Fruit fly (Drosophila melanogaster) whole organism, embryonic: ENCODE measurements around the gene CG4459.
A peak's percentile ranks its signal among the peaks of the same experiment; 100 is the strongest.

ENCODE experiments used
- B-H2 ChIP-seq: fragments of 200-800 bp; sonication (Bioruptor generic); optimal IDR thresholded peaks from 2 replicates; lab custom pipeline; 2018; ENCODE audit warnings: missing biosample characterization, mild to moderate bottlenecking, missing genetic modification characterization
- Bdp1 ChIP-seq: fragments of 200-800 bp; sonication (Bioruptor generic); optimal IDR thresholded peaks from 3 replicates; lab custom pipeline; 2016; ENCODE audit warnings: missing biosample characterization, missing genetic modification characterization
- CG10267 ChIP-seq: fragments of 200-800 bp; sonication (Bioruptor generic); optimal IDR thresholded peaks from 2 replicates; lab custom pipeline; 2018; ENCODE audit warnings: missing biosample characterization, mild to moderate bottlenecking, missing genetic modification characterization, moderate library complexity
- CG11723 ChIP-seq: fragments of 200-800 bp; sonication (Bioruptor generic); optimal IDR thresholded peaks from 2 replicates; lab custom pipeline; 2017; ENCODE audit warnings: missing biosample characterization, mild to moderate bottlenecking, missing genetic modification characterization
- CG12071 ChIP-seq: fragments of 200-800 bp; sonication (Bioruptor generic); optimal IDR thresholded peaks from 3 replicates; lab custom pipeline; 2018; ENCODE audit warnings: missing biosample characterization, mild to moderate bottlenecking, missing genetic modification characterization
- CG12299 ChIP-seq: fragments of 200-800 bp; sonication (Bioruptor generic); optimal IDR thresholded peaks from 2 replicates; lab custom pipeline; 2018; ENCODE audit warnings: missing biosample characterization, mild to moderate bottlenecking, missing genetic modification characterization
- CG14014 ChIP-seq: fragments of 200-800 bp; sonication (Bioruptor generic); IDR thresholded peaks from 2 replicates; pipeline ENCODE4 v1.3.6; 2022; ENCODE audit warnings: missing biosample characterization, missing genetic modification characterization
- CG1529 ChIP-seq: fragments of 200-800 bp; sonication (Bioruptor generic); optimal IDR thresholded peaks from 3 replicates; lab custom pipeline; 2018; ENCODE audit warnings: missing biosample characterization, missing genetic modification characterization
- CG30020 ChIP-seq: fragments of 200-800 bp; optimal IDR thresholded peaks from 2 replicates; lab custom pipeline; 2019; ENCODE audit warnings: missing biosample characterization, mild to moderate bottlenecking, missing genetic modification characterization, moderate library complexity
- CG3065 ChIP-seq: fragments of 200-800 bp; sonication (Bioruptor generic); optimal IDR thresholded peaks from 2 replicates; lab custom pipeline; 2016; ENCODE audit warnings: missing biosample characterization, missing genetic modification characterization
- CG33213 ChIP-seq: fragments of 200-800 bp; sonication (Bioruptor generic); optimal IDR thresholded peaks from 3 replicates; lab custom pipeline; 2016; ENCODE audit warnings: missing biosample characterization, missing genetic modification characterization
- CG3838 ChIP-seq: fragments of 200-800 bp; sonication (Bioruptor generic); optimal IDR thresholded peaks from 3 replicates; lab custom pipeline; 2016; ENCODE audit warnings: missing biosample characterization, missing genetic modification characterization
- CG7839 ChIP-seq: fragments of 200-800 bp; sonication (Bioruptor generic); optimal IDR thresholded peaks from 3 replicates; lab custom pipeline; 2018; ENCODE audit warnings: missing biosample characterization, mild to moderate bottlenecking, missing genetic modification characterization, moderate library complexity
- CG9932 ChIP-seq: fragments of 200-800 bp; sonication (Bioruptor generic); IDR thresholded peaks from 2 replicates; pipeline ENCODE4 v1.3.6; 2022; ENCODE audit warnings: missing biosample characterization, missing genetic modification characterization
- CrebB ChIP-seq: fragments of 200-800 bp; sonication (Bioruptor generic); optimal IDR thresholded peaks from 3 replicates; lab custom pipeline; 2018; ENCODE audit warnings: missing biosample characterization, mild to moderate bottlenecking, missing genetic modification characterization
- Dek ChIP-seq: fragments of 200-800 bp; sonication (Bioruptor generic); optimal IDR thresholded peaks from 3 replicates; lab custom pipeline; 2019; ENCODE audit warnings: missing biosample characterization, mild to moderate bottlenecking, missing genetic modification characterization, moderate library complexity
- Doc2 ChIP-seq: fragments of 200-800 bp; sonication (Bioruptor generic); IDR thresholded peaks from 2 replicates; pipeline ENCODE4 v1.3.6; 2022; ENCODE audit warnings: missing biosample characterization, missing genetic modification characterization
- Ets97D ChIP-seq: fragments of 200-800 bp; sonication (Bioruptor generic); optimal IDR thresholded peaks from 3 replicates; lab custom pipeline; 2016; ENCODE audit warnings: missing biosample characterization, missing genetic modification characterization
- Gug ChIP-seq: fragments of 200-800 bp; sonication (Bioruptor generic); IDR thresholded peaks from 4 replicates; pipeline ENCODE4 v1.3.6; 2022; ENCODE audit warnings: missing biosample characterization, missing genetic modification characterization
- H15 ChIP-seq: fragments of 200-800 bp; sonication (Bioruptor generic); IDR thresholded peaks from 3 replicates; pipeline ENCODE4 v1.3.6; 2022; ENCODE audit warnings: missing biosample characterization, missing genetic modification characterization
- HLHmδ ChIP-seq: fragments of 200-800 bp; sonication (Bioruptor generic); optimal IDR thresholded peaks from 2 replicates; lab custom pipeline; 2018; ENCODE audit warnings: missing biosample characterization, mild to moderate bottlenecking, missing genetic modification characterization, moderate library complexity
- Mrtf ChIP-seq: fragments of 200-800 bp; sonication (Bioruptor generic); IDR thresholded peaks from 3 replicates; pipeline ENCODE4 v1.3.6; 2022; ENCODE audit warnings: missing biosample characterization, missing genetic modification characterization
- Myb ChIP-seq: fragments of 200-800 bp; sonication (Bioruptor generic); optimal IDR thresholded peaks from 2 replicates; lab custom pipeline; 2016; ENCODE audit warnings: missing biosample characterization, missing genetic modification characterization
- Rfx ChIP-seq: fragments of 200-800 bp; sonication (Bioruptor generic); IDR thresholded peaks from 2 replicates; pipeline ENCODE4 v1.3.6; 2022; ENCODE audit warnings: missing biosample characterization, missing genetic modification characterization
- Rx ChIP-seq: fragments of 200-800 bp; sonication (Bioruptor generic); IDR thresholded peaks from 2 replicates; pipeline ENCODE4 v1.3.6; 2022; ENCODE audit warnings: missing biosample characterization, missing genetic modification characterization
- Sox102F ChIP-seq: fragments of 200-800 bp; sonication (Bioruptor generic); optimal IDR thresholded peaks from 2 replicates; lab custom pipeline; 2018; ENCODE audit warnings: missing biosample characterization, mild to moderate bottlenecking, missing genetic modification characterization, moderate library complexity
- TFAM ChIP-seq: fragments of 200-800 bp; sonication (Bioruptor generic); optimal IDR thresholded peaks from 2 replicates; lab custom pipeline; 2017; ENCODE audit warnings: missing biosample characterization, missing genetic modification characterization, inconsistent platforms
- Trl ChIP-seq, 3 experiments: fragments of >200 bp in 2 of 3; fragments of 200-800 bp in 1 of 3; sonication (Bioruptor generic) in 1 of 3; optimal IDR thresholded peaks; 2 replicates in 1 of 3; 3 replicates in 2 of 3; lab custom pipeline; 2016 to 2017; ENCODE audit warnings: missing biosample characterization in 1 of 3, missing genetic modification characterization in 1 of 3
- ato ChIP-seq: fragments of 200-800 bp; sonication (Bioruptor generic); IDR thresholded peaks from 2 replicates; pipeline ENCODE4 v1.3.6; 2022; ENCODE audit warnings: missing biosample characterization, missing genetic modification characterization; ENCODE audit not compliant: partially characterized antibody
- croc ChIP-seq: fragments of 200-800 bp; sonication (Bioruptor generic); conservative IDR thresholded peaks from 3 replicates; pipeline ENCODE4 v1.3.6; 2022; ENCODE audit warnings: missing biosample characterization, missing genetic modification characterization
- ems ChIP-seq: fragments of 200-800 bp; sonication (Bioruptor generic); optimal IDR thresholded peaks from 3 replicates; lab custom pipeline; 2016; ENCODE audit warnings: missing biosample characterization, missing genetic modification characterization
- fd64A ChIP-seq: fragments of 200-800 bp; sonication (Bioruptor generic); optimal IDR thresholded peaks from 3 replicates; lab custom pipeline; 2018; ENCODE audit warnings: missing biosample characterization, mild to moderate bottlenecking, missing genetic modification characterization
- fd96Cb ChIP-seq: fragments of 200-800 bp; sonication (Bioruptor generic); optimal IDR thresholded peaks from 2 replicates; lab custom pipeline; 2018; ENCODE audit warnings: missing biosample characterization, mild to moderate bottlenecking, missing genetic modification characterization, moderate library complexity
- gt ChIP-seq: fragments of 200-800 bp; sonication (Bioruptor generic); IDR thresholded peaks from 2 replicates; pipeline ENCODE4 v1.3.6; 2022; ENCODE audit warnings: missing biosample characterization, missing genetic modification characterization
- jing ChIP-seq: fragments of 200-800 bp; sonication (Bioruptor generic); optimal IDR thresholded peaks from 2 replicates; lab custom pipeline; 2018; ENCODE audit warnings: missing biosample characterization, mild to moderate bottlenecking, missing genetic modification characterization
- jumu ChIP-seq: fragments of 200-800 bp; sonication (Bioruptor generic); optimal IDR thresholded peaks from 3 replicates; lab custom pipeline; 2016; ENCODE audit warnings: missing biosample characterization, missing genetic modification characterization
- knrl ChIP-seq: fragments of 200-800 bp; sonication (Bioruptor generic); IDR thresholded peaks from 3 replicates; pipeline ENCODE4 v1.3.6; 2022; ENCODE audit warnings: missing biosample characterization, missing genetic modification characterization; ENCODE audit not compliant: partially characterized antibody
- lab ChIP-seq: fragments of 200-800 bp; sonication (Bioruptor generic); optimal IDR thresholded peaks from 3 replicates; lab custom pipeline; 2017; ENCODE audit warnings: missing biosample characterization, missing genetic modification characterization, mild to moderate bottlenecking, moderate library complexity, missing genetic modification reagents
- lola ChIP-seq, 3 experiments: fragments of >200 bp in 2 of 3; fragments of 200-800 bp in 1 of 3; sonication (Bioruptor generic) in 1 of 3; optimal IDR thresholded peaks; 2 replicates each; lab custom pipeline; 2017 to 2019; ENCODE audit warnings: missing biosample characterization in 3 of 3, missing genetic modification characterization in 3 of 3, mild to moderate bottlenecking in 1 of 3, moderate library complexity in 1 of 3
- pnt ChIP-seq: fragments of 200-800 bp; sonication (Bioruptor generic); optimal IDR thresholded peaks from 3 replicates; lab custom pipeline; 2016; ENCODE audit warnings: missing biosample characterization, missing genetic modification characterization
- pum ChIP-seq: fragments of 200-800 bp; sonication (Bioruptor generic); optimal IDR thresholded peaks from 2 replicates; lab custom pipeline; 2016; ENCODE audit warnings: missing biosample characterization, missing genetic modification characterization
- row ChIP-seq: fragments of 200-800 bp; sonication (Bioruptor generic); IDR thresholded peaks from 3 replicates; pipeline ENCODE4 v1.3.6; 2022; ENCODE audit warnings: missing biosample characterization, missing genetic modification characterization
- schlank ChIP-seq: fragments of 200-800 bp; sonication (Bioruptor generic); optimal IDR thresholded peaks from 2 replicates; lab custom pipeline; 2018; ENCODE audit warnings: missing biosample characterization, mild to moderate bottlenecking, missing genetic modification characterization
- slou ChIP-seq: fragments of 200-800 bp; sonication (Bioruptor generic); optimal IDR thresholded peaks from 3 replicates; lab custom pipeline; 2016; ENCODE audit warnings: missing biosample characterization, missing genetic modification characterization
- sr ChIP-seq: fragments of 200-800 bp; sonication (Bioruptor generic); IDR thresholded peaks from 3 replicates; pipeline ENCODE4 v1.3.6; 2022; ENCODE audit warnings: missing biosample characterization, missing genetic modification characterization
- tin ChIP-seq: fragments of 200-800 bp; sonication (Bioruptor generic); optimal IDR thresholded peaks from 3 replicates; lab custom pipeline; 2016; ENCODE audit warnings: missing biosample characterization, missing genetic modification characterization
- ttk ChIP-seq: fragments of 200-800 bp; sonication (Bioruptor generic); IDR thresholded peaks from 2 replicates; pipeline ENCODE4 v2.1.2; 2022; ENCODE audit warnings: missing biosample characterization, missing genetic modification characterization
- unc-4 ChIP-seq: fragments of 200-800 bp; sonication (Bioruptor generic); IDR thresholded peaks from 2 replicates; pipeline ENCODE4 v1.3.6; 2022; ENCODE audit warnings: missing biosample characterization, missing genetic modification characterization; ENCODE audit not compliant: partially characterized antibody
- vvl ChIP-seq: fragments of 200-800 bp; sonication (Bioruptor generic); IDR thresholded peaks from 2 replicates; pipeline ENCODE4 v1.3.6; 2022; ENCODE audit warnings: missing biosample characterization, missing genetic modification characterization
- wek ChIP-seq: fragments of 200-800 bp; sonication (Bioruptor generic); optimal IDR thresholded peaks from 3 replicates; lab custom pipeline; 2018; ENCODE audit warnings: missing biosample characterization, mild to moderate bottlenecking, missing genetic modification characterization, moderate library complexity

Gene CG4459

DNA sequence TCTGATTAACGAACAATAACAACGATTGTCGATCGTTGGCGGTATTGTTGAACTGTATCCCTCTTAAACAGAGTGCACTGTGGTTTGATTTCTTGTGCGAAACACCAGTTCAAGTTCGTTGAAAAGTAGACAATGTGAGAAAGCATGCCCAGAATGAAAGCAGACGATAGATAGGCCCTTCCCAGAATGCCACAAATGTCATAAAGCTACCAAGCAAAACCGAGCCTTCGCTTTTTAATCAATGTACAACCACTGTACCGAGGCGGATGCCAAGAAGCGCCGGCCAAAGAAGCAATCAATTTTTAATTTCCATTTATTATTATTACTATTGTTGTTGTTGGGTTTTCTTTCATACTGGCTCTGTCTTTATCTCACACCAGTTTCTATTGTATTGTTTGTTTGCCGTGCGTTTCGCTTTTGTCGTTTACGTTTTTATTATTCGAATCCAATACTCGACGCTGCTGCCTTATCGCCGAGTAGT is 19.5 kb downstream of the CG4459 start (continued):
- peak; percentile 90 for TF ChIP-seq Gug
- peak; percentile 65 for TF ChIP-seq CG3838
- peak; percentile 26 for TF ChIP-seq wek (GFP tag; lab: Kevin White, UChicago)
- peak; percentile 76 for TF ChIP-seq fd64A (GFP tag; lab: Kevin White, UChicago)
- peak; percentile 82 for TF ChIP-seq Mrtf (GFP tag; lab: Robert Waterston, UW)
- peak; percentile 49 for TF ChIP-seq CG12299 (tag; lab: Kevin White, UChicago)
- peak; percentile 72 for TF ChIP-seq jing (GFP tag; lab: Kevin White, UChicago)
- no peak for TF ChIP-seq TFAM (GFP tag; lab: Kevin White, UChicago)
- peak; percentile 76 for TF ChIP-seq CG9932 (GFP tag; lab: Robert Waterston, UW)
- no peak for TF ChIP-seq HLHmδ (GFP tag; lab: Kevin White, UChicago)
- TF ChIP-seq fd96Cb (tag; lab: Kevin White, UChicago) = peak; percentile 78
- TF ChIP-seq CG3065 (GFP tag; lab: Kevin White, UChicago) = peak; percentile 55
- TF ChIP-seq lab (GFP tag; lab: Kevin White, UChicago) = peak; percentile 90
- no peak for TF ChIP-seq CG30020
- TF ChIP-seq Rx (GFP tag; lab: Robert Waterston, UW) = peak; percentile 81
- TF ChIP-seq Bdp1 = peak; percentile 73
- peak; percentile 56 for TF ChIP-seq croc (GFP tag; lab: Robert Waterston, UW)
- peak; percentile 90 for TF ChIP-seq Sox102F (GFP tag; lab: Kevin White, UChicago)
- peak in 1 of 3 experiments; percentile 11 for TF ChIP-seq lola (GFP tag; optimal IDR thresholded peaks at IDR 0.05; lab: Kevin White, UChicago)
- peak; percentile 82 for TF ChIP-seq H15 (GFP tag; lab: Robert Waterston, UW)
- TF ChIP-seq Myb (GFP tag; lab: Kevin White, UChicago) = peak; percentile 65
- TF ChIP-seq vvl (GFP tag; lab: Robert Waterston, UW) = peak; percentile 94
- TF ChIP-seq row = peak; percentile 88
- TF ChIP-seq ems (GFP tag; lab: Kevin White, UChicago) = peak; percentile 76
- no peak for TF ChIP-seq slou (GFP tag; lab: Kevin White, UChicago)
- peak; percentile 52 for TF ChIP-seq CG10267
- TF ChIP-seq CG7839 (tag; lab: Kevin White, UChicago) = peak; percentile 78
- TF ChIP-seq CG14014 (GFP tag; lab: Robert Waterston, UW) = peak; percentile 81
- peak; percentile 38 for TF ChIP-seq CG11723
- TF ChIP-seq schlank (tag; lab: Kevin White, UChicago) = peak; percentile 49
- no peak; the same call in 1 of the 2 replicates for TF ChIP-seq gt (GFP tag; lab: Robert Waterston, UW)
- peak; percentile 78 for TF ChIP-seq tin (GFP tag; lab: Kevin White, UChicago)
- TF ChIP-seq CG33213 = peak; percentile 66
- TF ChIP-seq sr (GFP tag; lab: Robert Waterston, UW) = peak; percentile 43; the same call in 2 of the 3 replicates
- TF ChIP-seq knrl = no peak
- 0 out of 2 replicates have a peak, but pooled peaks have one; percentile 37 for TF ChIP-seq Doc2 (GFP tag; lab: Robert Waterston, UW)
- TF ChIP-seq pum = peak; percentile 64
- peak; percentile 38 for TF ChIP-seq Ets97D (GFP tag; lab: Kevin White, UChicago)
- TF ChIP-seq ato (GFP tag; lab: Robert Waterston, UW) = no peak
- no peak for TF ChIP-seq unc-4
- TF ChIP-seq jumu (GFP tag; lab: Kevin White, UChicago) = peak; percentile 72
- peak; percentile 93 for TF ChIP-seq Rfx (GFP tag; lab: Robert Waterston, UW)
- TF ChIP-seq Trl (optimal IDR thresholded peaks at IDR 0.05; lab: Kevin White, UChicago) = no peak
- TF ChIP-seq Trl (GFP tag; optimal IDR thresholded peaks at IDR 0.05; lab: Kevin White, UChicago) = peak; percentile 54
- TF ChIP-seq ttk (GFP tag; lab: Robert Waterston, UW) = peak; percentile 82
- peak; percentile 87 for TF ChIP-seq CG12071 (GFP tag; lab: Kevin White, UChicago)
- TF ChIP-seq B-H2 (GFP tag; lab: Kevin White, UChicago) = no peak
- TF ChIP-seq Dek (tag; lab: Kevin White, UChicago) = peak; percentile 74
- TF ChIP-seq CrebB (tag; lab: Kevin White, UChicago) = peak; percentile 71
- TF ChIP-seq pnt = peak; percentile 69
- peak; percentile 75 for TF ChIP-seq CG1529
